Fruit fly (Drosophila melanogaster) whole organism, embryonic: ENCODE results near the gene CG32318.

ENCODE experiments used
- Dfd ChIP-seq, 2 experiments: fragments of >200 bp; optimal IDR thresholded peaks; 2 replicates each; lab custom pipeline; 2017; ENCODE audit warnings: missing biosample characterization in 2 of 2, missing genetic modification characterization in 2 of 2
- Med ChIP-seq: fragments of 200-800 bp; sonication (Bioruptor generic); peaks from one replicate; lab custom pipeline; 2016; ENCODE audit warnings: missing biosample characterization, missing genetic modification characterization, mild to moderate bottlenecking, inconsistent platforms, moderate library complexity
- crol ChIP-seq: fragments of 200-800 bp; sonication (Bioruptor generic); IDR thresholded peaks from 2 replicates; pipeline ENCODE4 v1.3.6; 2022; ENCODE audit warnings: missing biosample characterization, missing genetic modification characterization
- mirr ChIP-seq: fragments of 200-800 bp; sonication (Bioruptor generic); optimal IDR thresholded peaks from 3 replicates; lab custom pipeline; 2018; ENCODE audit warnings: missing biosample characterization, mild to moderate bottlenecking, missing genetic modification characterization
- yki ChIP-seq: fragments of >200 bp; optimal IDR thresholded peaks from 3 replicates; lab custom pipeline; 2018

DNA sequence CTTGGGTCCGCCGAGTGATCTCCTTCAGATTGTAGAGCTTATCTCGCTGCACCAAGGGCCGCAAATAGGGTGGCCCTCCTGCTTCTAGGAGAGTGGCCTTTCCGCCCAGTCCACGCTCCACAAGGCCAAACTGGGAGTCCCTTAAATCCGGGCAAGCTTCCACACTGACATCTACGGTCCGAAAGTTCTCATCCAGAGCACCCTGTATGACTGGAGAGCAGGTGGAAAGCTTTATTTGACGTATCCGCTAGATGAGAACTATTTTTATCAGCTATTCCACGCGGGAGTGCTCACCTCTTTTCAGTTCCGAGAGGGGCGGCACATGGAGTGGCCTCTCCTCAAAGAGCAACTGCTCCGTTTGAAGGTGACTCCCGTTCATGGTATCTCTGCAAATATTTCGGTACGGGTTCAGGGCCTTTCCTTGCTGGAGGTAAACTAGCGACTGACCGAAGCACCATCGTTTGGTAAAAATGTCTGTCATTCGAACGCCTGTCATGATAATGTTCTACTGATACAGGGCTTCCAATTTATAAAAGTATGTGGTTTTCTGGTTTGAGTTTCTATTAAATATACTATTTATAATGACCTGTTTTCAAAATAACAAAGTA, 44.0 kb downstream of the CG32318 start, which contains the start of gene meep:
- TF ChIP-seq crol (GFP tag; lab: Robert Waterston, UW) (no peak), Dfd (GFP tag; optimal IDR thresholded peaks at IDR 0.05; lab: Kevin White, UChicago) (no peak), Med (GFP tag; lab: Kevin White, UChicago) (peak; percentile 55), yki (lab: Kevin White, UChicago) (no peak), mirr (GFP tag; lab: Kevin White, UChicago) (no peak)
